Worm (Caenorhabditis elegans): ENCODE data around the gene fbxa-14.

ce11 chrIII:1350745-1351144 is 26.3 kb upstream of the fbxa-14 start, which contains the start of gene Y82E9BL.3:
- TF ChIP-seq F44E2.7 (GFP tag; IDR thresholded peaks at IDR 0.05) (no peak), lsy-2 (tag; optimal IDR thresholded peaks at IDR 0.05) (no peak), nhr-237 (tag; optimal IDR thresholded peaks at IDR 0.05) (no peak)
